Fruit fly (Drosophila melanogaster): ENCODE data around the gene CG4995.

DNA sequence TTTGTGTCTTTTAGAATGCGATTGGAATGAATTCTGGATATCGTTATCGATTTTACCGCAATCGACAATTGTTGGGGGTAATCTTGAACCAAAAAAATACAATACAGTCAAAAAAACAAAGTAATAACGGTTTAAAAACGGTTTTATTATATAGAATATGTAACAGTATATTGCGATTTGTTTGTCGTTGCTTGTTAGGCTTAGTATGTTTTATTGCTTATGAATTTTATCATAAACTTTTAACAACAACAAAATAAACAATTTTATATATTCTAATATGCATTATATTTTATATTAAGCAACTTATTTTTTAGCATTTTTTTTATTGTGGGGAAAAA is 22.5 kb upstream of the CG4995 start, which contains the start of gene CYLD:
- no peak for TF ChIP-seq Dll (optimal IDR thresholded peaks at IDR 0.05)
- no peak for TF ChIP-seq psq (optimal IDR thresholded peaks at IDR 0.05)
